Fruit fly (Drosophila melanogaster): ENCODE data around the gene CG10646.

The CG10646 gene

DNA sequence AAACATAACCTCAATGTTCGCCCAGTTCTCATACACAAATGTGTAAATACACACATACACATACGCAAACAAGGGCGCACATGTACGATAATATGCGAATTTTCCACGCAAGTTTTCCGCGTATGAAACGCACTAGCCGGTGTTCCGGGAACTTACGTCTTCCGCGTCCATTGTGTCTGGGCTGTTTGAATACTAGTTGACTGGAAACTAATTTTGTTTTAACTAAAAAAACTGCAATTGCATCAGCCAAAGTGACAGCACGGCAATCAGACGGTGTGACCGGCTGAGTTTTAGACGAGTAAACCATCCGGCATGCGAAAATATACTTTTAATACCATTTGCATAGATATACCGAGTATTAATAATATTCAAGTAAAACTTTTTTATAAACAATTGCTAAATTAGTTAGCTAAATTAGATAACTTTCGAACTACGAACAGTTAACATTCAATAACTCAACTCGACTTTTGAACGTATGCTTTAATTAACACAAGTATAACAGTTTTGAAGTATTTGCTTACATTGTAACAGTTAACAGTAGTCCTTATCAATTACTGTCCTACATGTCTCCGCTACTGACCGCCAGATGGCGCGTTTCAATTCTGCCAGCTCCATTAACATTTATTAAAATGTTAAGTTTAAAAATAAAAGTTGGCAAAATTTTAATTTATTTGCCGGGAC, 22.9 kb upstream of the CG10646 start, which contains the start of gene eIF2beta (continued):
- TF ChIP-seq CG5953 (GFP tag; IDR thresholded peaks at IDR 0.05) (no peak), gem (tag; optimal IDR thresholded peaks at IDR 0.05) (no peak), zfh1 (GFP tag; IDR thresholded peaks at IDR 0.05) (no peak), abd-A (tag; optimal IDR thresholded peaks at IDR 0.05) (no peak), CG15479 (GFP tag; optimal IDR thresholded peaks at IDR 0.05) (peak; percentile 14), stc (GFP tag; IDR thresholded peaks at IDR 0.05) (peak; percentile 20; the same call in 1 of the 2 replicates), onecut (GFP tag; IDR thresholded peaks at IDR 0.05) (peak; percentile 53), CG8281 (tag; optimal IDR thresholded peaks at IDR 0.05) (no peak), prd (optimal IDR thresholded peaks at IDR 0.05) (no peak), prd (GFP tag; IDR thresholded peaks at IDR 0.05) (no peak), CG12104 (GFP tag; optimal IDR thresholded peaks at IDR 0.05) (no peak), sqz (GFP tag; optimal IDR thresholded peaks at IDR 0.05) (peak; percentile 51), CG11456 (GFP tag; IDR thresholded peaks at IDR 0.05) (0 out of 3 replicates have a peak, but pooled peaks have one; percentile 41), Atf3 (GFP tag; optimal IDR thresholded peaks at IDR 0.05) (no peak), CG17612 (GFP tag; IDR thresholded peaks at IDR 0.05) (no peak), B-H1 (GFP tag; IDR thresholded peaks at IDR 0.05) (no peak; the same call in 2 of the 3 replicates), aop (GFP tag; IDR thresholded peaks at IDR 0.05) (no peak), CG7987 (GFP tag; optimal IDR thresholded peaks at IDR 0.05) (peak; percentile 76), scrt (GFP tag; optimal IDR thresholded peaks at IDR 0.05) (peak; percentile 11), Fer2 (tag; optimal IDR thresholded peaks at IDR 0.05) (no peak), Chrac-16 (GFP tag; optimal IDR thresholded peaks at IDR 0.05) (peak; percentile 28), Deaf1 (tag; optimal IDR thresholded peaks at IDR 0.05) (no peak), CG33557 (GFP tag; optimal IDR thresholded peaks at IDR 0.05) (peak; percentile 29), dan (GFP tag; IDR thresholded peaks at IDR 0.05) (no peak), CTCF (GFP tag; optimal IDR thresholded peaks at IDR 0.05) (peak; percentile 95), Jarid2 (GFP tag; optimal IDR thresholded peaks at IDR 0.05) (peak; percentile 8), BEAF-32 (GFP tag; optimal IDR thresholded peaks at IDR 0.05) (peak; percentile 40), cad (GFP tag; optimal IDR thresholded peaks at IDR 0.05) (no peak), Lpt (GFP tag; optimal IDR thresholded peaks at IDR 0.05) (no peak), z (GFP tag; IDR thresholded peaks at IDR 0.05) (no peak), Sox102F (GFP tag; optimal IDR thresholded peaks at IDR 0.05) (peak; percentile 31), MESR4 (GFP tag; optimal IDR thresholded peaks at IDR 0.05) (peak; percentile 98), nerfin-2 (GFP tag; IDR thresholded peaks at IDR 0.05; ENCODE audit: partially characterized antibody) (no peak), Lim3 (GFP tag; IDR thresholded peaks at IDR 0.05) (no peak), Meics (GFP tag; optimal IDR thresholded peaks at IDR 0.05) (peak; percentile 64), cg (GFP tag; optimal IDR thresholded peaks at IDR 0.05) (peak; percentile 92), eyg (GFP tag; optimal IDR thresholded peaks at IDR 0.05) (no peak), Dad (GFP tag; optimal IDR thresholded peaks at IDR 0.05) (no peak), CG43689 (GFP tag; IDR thresholded peaks at IDR 0.05) (no peak), pb (GFP tag; optimal IDR thresholded peaks at IDR 0.05) (no peak), CG10147 (GFP tag; optimal IDR thresholded peaks at IDR 0.05) (peak; percentile 31), lov (optimal IDR thresholded peaks at IDR 0.05) (no peak), lov (GFP tag; IDR thresholded peaks at IDR 0.05) (no peak; the same call in 2 of the 3 replicates), CG13123 (GFP tag; optimal IDR thresholded peaks at IDR 0.05) (no peak), Hr39 (optimal IDR thresholded peaks at IDR 0.05) (no peak), her (GFP tag; optimal IDR thresholded peaks at IDR 0.05) (no peak), CG7271 (tag; optimal IDR thresholded peaks at IDR 0.05) (no peak), crc (GFP tag; optimal IDR thresholded peaks at IDR 0.05) (peak; percentile 37), CG1233 (GFP tag; optimal IDR thresholded peaks at IDR 0.05) (peak; percentile 48), dmrt11E (tag; optimal IDR thresholded peaks at IDR 0.05) (peak; percentile 15), CG31365 (tag; optimal IDR thresholded peaks at IDR 0.05) (peak; percentile 42), ken (GFP tag; IDR thresholded peaks at IDR 0.05) (no peak)
